Worm (Caenorhabditis elegans) whole organism, mixed stage, embryonic: ENCODE measurements around the gene panl-3.
A peak's percentile ranks its signal among the peaks of the same experiment; 100 is the strongest.

ENCODE experiments used
- M03D4.4 ChIP-seq: sonication (generic microtip); optimal IDR thresholded peaks from 2 replicates; lab custom pipeline; 2017; ENCODE audit warnings: mild to moderate bottlenecking, missing genetic modification characterization, missing compliant biosample characterization
- bed-3 ChIP-seq: fragments of 200-800 bp; sonication (Bioruptor generic); optimal IDR thresholded peaks from 3 replicates; lab custom pipeline; 2018; ENCODE audit warnings: mild to moderate bottlenecking, missing genetic modification characterization, moderate library complexity, missing compliant biosample characterization
- blmp-1 ChIP-seq: fragments of 150-350 bp; optimal IDR thresholded peaks from 2 replicates; lab custom pipeline; 2014; ENCODE audit warnings: missing biosample characterization, missing genetic modification characterization
- ceh-39 ChIP-seq: fragments of 150-350 bp; optimal IDR thresholded peaks from 2 replicates; lab custom pipeline; 2014; ENCODE audit warnings: missing biosample characterization, missing genetic modification characterization
- ceh-43 ChIP-seq: fragments of 200-800 bp; sonication (Bioruptor generic); optimal IDR thresholded peaks from 2 replicates; lab custom pipeline; 2018; ENCODE audit warnings: mild to moderate bottlenecking, missing genetic modification characterization, moderate library complexity, missing compliant biosample characterization
- ceh-83 ChIP-seq: fragments of 200-800 bp; sonication (Bioruptor generic); optimal IDR thresholded peaks from 2 replicates; lab custom pipeline; 2018; ENCODE audit warnings: mild to moderate bottlenecking, missing genetic modification characterization, missing compliant biosample characterization
- ces-1 ChIP-seq: fragments of 150-350 bp; optimal IDR thresholded peaks from 2 replicates; lab custom pipeline; 2014; ENCODE audit warnings: missing biosample characterization, missing genetic modification reagents, missing genetic modification characterization
- cnd-1 ChIP-seq: fragments of 200-800 bp; sonication (Bioruptor generic); optimal IDR thresholded peaks from 2 replicates; lab custom pipeline; 2018; ENCODE audit warnings: mild to moderate bottlenecking, missing genetic modification characterization, missing compliant biosample characterization
- drap-1 ChIP-seq: fragments of 200-800 bp; sonication (Bioruptor generic); optimal IDR thresholded peaks from 3 replicates; lab custom pipeline; 2018; ENCODE audit warnings: mild to moderate bottlenecking, missing genetic modification characterization, missing compliant biosample characterization
- elt-1 ChIP-seq: sonication (generic microtip); optimal IDR thresholded peaks from 2 replicates; lab custom pipeline; 2017; ENCODE audit warnings: missing genetic modification characterization, mild to moderate bottlenecking, missing compliant biosample characterization, antibody characterized with exemption, moderate library complexity, borderline replicate concordance; ENCODE audit not compliant: insufficient read depth
- elt-3 ChIP-seq: fragments of 150-350 bp; optimal IDR thresholded peaks from 2 replicates; lab custom pipeline; 2014; ENCODE audit warnings: missing biosample characterization, missing genetic modification characterization
- flh-1 ChIP-seq: fragments of 200-800 bp; sonication (Bioruptor generic); optimal IDR thresholded peaks from 2 replicates; lab custom pipeline; 2018; ENCODE audit warnings: mild to moderate bottlenecking, missing genetic modification characterization, moderate library complexity, missing compliant biosample characterization
- ham-2 ChIP-seq: fragments of 200-800 bp; sonication (Bioruptor generic); optimal IDR thresholded peaks from 2 replicates; lab custom pipeline; 2018; ENCODE audit warnings: mild to moderate bottlenecking, missing genetic modification characterization, missing compliant biosample characterization
- hlh-1 ChIP-seq: fragments of 150-350 bp; optimal IDR thresholded peaks from 2 replicates; lab custom pipeline; 2014; ENCODE audit warnings: missing biosample characterization, missing genetic modification reagents, missing genetic modification characterization
- lin-13 ChIP-seq: fragments of 150-350 bp; optimal IDR thresholded peaks from 2 replicates; lab custom pipeline; 2014; ENCODE audit warnings: missing biosample characterization, missing genetic modification characterization
- lin-32 ChIP-seq: fragments of 200-800 bp; sonication (Bioruptor generic); optimal IDR thresholded peaks from 2 replicates; lab custom pipeline; 2018; ENCODE audit warnings: mild to moderate bottlenecking, missing genetic modification characterization, missing compliant biosample characterization
- lsy-2 ChIP-seq: fragments of 150-350 bp; optimal IDR thresholded peaks from 2 replicates; lab custom pipeline; 2014; ENCODE audit warnings: missing biosample characterization, missing genetic modification characterization
- mab-5 ChIP-seq: fragments of 150-350 bp; optimal IDR thresholded peaks from 2 replicates; lab custom pipeline; 2014; ENCODE audit warnings: missing biosample characterization, missing genetic modification characterization
- mep-1 ChIP-seq: fragments of 150-350 bp; optimal IDR thresholded peaks from 2 replicates; lab custom pipeline; 2017; ENCODE audit warnings: missing biosample characterization, missing genetic modification reagents, missing genetic modification characterization, inconsistent platforms
- mls-2 ChIP-seq: sonication (generic microtip); optimal IDR thresholded peaks from 2 replicates; lab custom pipeline; 2016; ENCODE audit warnings: mild to moderate bottlenecking, missing genetic modification characterization, moderate library complexity, missing compliant biosample characterization
- nhr-2 ChIP-seq: fragments of 150-350 bp; optimal IDR thresholded peaks from 2 replicates; lab custom pipeline; 2014; ENCODE audit warnings: missing biosample characterization, missing genetic modification characterization
- nhr-237 ChIP-seq: fragments of 150-350 bp; optimal IDR thresholded peaks from 2 replicates; lab custom pipeline; 2014; ENCODE audit warnings: missing biosample characterization, missing genetic modification characterization
- nhr-76 ChIP-seq: sonication (generic microtip); optimal IDR thresholded peaks from 2 replicates; lab custom pipeline; 2017; ENCODE audit warnings: missing biosample characterization, missing genetic modification characterization
- pha-4 ChIP-seq: fragments of 150-350 bp; optimal IDR thresholded peaks from 2 replicates; lab custom pipeline; 2018; ENCODE audit warnings: missing biosample characterization, missing genetic modification reagents, missing genetic modification characterization
- snpc-4 ChIP-seq: fragments of 150-350 bp; optimal IDR thresholded peaks from 2 replicates; lab custom pipeline; 2014; ENCODE audit warnings: missing biosample characterization, missing genetic modification characterization
- tbx-8 ChIP-seq: fragments of 200-800 bp; sonication (Bioruptor generic); optimal IDR thresholded peaks from 2 replicates; lab custom pipeline; 2018; ENCODE audit warnings: mild to moderate bottlenecking, missing genetic modification characterization, moderate library complexity, missing compliant biosample characterization
- unc-120 ChIP-seq: sonication (generic microtip); optimal IDR thresholded peaks from 2 replicates; lab custom pipeline; 2017; ENCODE audit warnings: missing genetic modification characterization, missing compliant biosample characterization; ENCODE audit not compliant: poor library complexity, severe bottlenecking
- unc-39 ChIP-seq: fragments of 150-350 bp; optimal IDR thresholded peaks from 2 replicates; lab custom pipeline; 2014; ENCODE audit warnings: missing biosample characterization, missing genetic modification characterization
- unc-62 ChIP-seq: fragments of 150-350 bp; optimal IDR thresholded peaks from 2 replicates; lab custom pipeline; 2014; ENCODE audit warnings: missing biosample characterization, missing genetic modification reagents, missing genetic modification characterization
- zip-8 ChIP-seq: fragments of 150-350 bp; optimal IDR thresholded peaks from 2 replicates; lab custom pipeline; 2014; ENCODE audit warnings: missing biosample characterization, missing genetic modification characterization

Gene panl-3

ce11 chrIII:9832569-9832968 lies 13.7 kb downstream of the panl-3 start:
- TF ChIP-seq blmp-1 (tag; lab: Kevin White, UChicago) (no peak), drap-1 (GFP tag; lab: Kevin White, UChicago) (no peak), nhr-76 (tag; lab: Kevin White, UChicago) (no peak), bed-3 (no peak), unc-120 (no peak), lin-32 (GFP tag; lab: Kevin White, UChicago) (no peak), lin-13 (tag; lab: Kevin White, UChicago) (no peak), pha-4 (tag; lab: Kevin White, UChicago) (no peak), mep-1 (tag; lab: Kevin White, UChicago) (no peak), elt-1 (tag; lab: Kevin White, UChicago) (no peak), ceh-39 (tag; lab: Kevin White, UChicago) (no peak)

- TF ChIP-seq drap-1 (GFP tag; lab: Kevin White, UChicago) (no peak), ham-2 (GFP tag; lab: Kevin White, UChicago) (no peak), mep-1 (tag; lab: Kevin White, UChicago) (no peak), mls-2 (tag; lab: Kevin White, UChicago) (no peak), lin-13 (tag; lab: Kevin White, UChicago) (no peak), blmp-1 (tag; lab: Kevin White, UChicago) (no peak), mab-5 (tag; lab: Kevin White, UChicago) (no peak), lsy-2 (tag; lab: Kevin White, UChicago) (no peak)
These were observed 16.0 kb downstream of the panl-3 start, which contains the start of gene K11H3.8 for ce11 chrIII:9834888-9835287. K11H3.8 (plus strand) TSS chrIII:9835188.

- no peak for TF ChIP-seq tbx-8 (GFP tag; lab: Kevin White, UChicago)
- TF ChIP-seq pha-4 (tag; lab: Kevin White, UChicago), result no peak
- TF ChIP-seq unc-62 (GFP tag; lab: Kevin White, UChicago), result no peak
- TF ChIP-seq elt-3 (tag; lab: Kevin White, UChicago), result no peak
These were observed 24.9 kb downstream of the panl-3 start, which contains the start of gene K11H3.5 for ce11 chrIII:9843715-9844114. K11H3.5 (plus strand) TSS chrIII:9843768.

- TF ChIP-seq unc-39 (no peak), mls-2 (tag; lab: Kevin White, UChicago) (no peak), ceh-43 (GFP tag; lab: Kevin White, UChicago) (no peak), mab-5 (tag; lab: Kevin White, UChicago) (no peak), tbx-8 (GFP tag; lab: Kevin White, UChicago) (no peak), lsy-2 (tag; lab: Kevin White, UChicago) (no peak), snpc-4 (tag; lab: Kevin White, UChicago) (no peak), nhr-237 (tag; lab: Kevin White, UChicago) (no peak), blmp-1 (tag; lab: Kevin White, UChicago) (no peak), elt-1 (tag; lab: Kevin White, UChicago) (no peak), nhr-2 (tag; lab: Kevin White, UChicago) (no peak), drap-1 (GFP tag; lab: Kevin White, UChicago) (no peak), flh-1 (GFP tag; lab: Kevin White, UChicago) (no peak), M03D4.4 (tag; lab: Kevin White, UChicago) (no peak)
These were observed 27.2 kb downstream of the panl-3 start, which contains the start of gene K11H3.2 for ce11 chrIII:9846093-9846492. K11H3.2 (plus strand) TSS chrIII:9846393.

ce11 chrIII:9848083-9848482 lies 29.2 kb downstream of the panl-3 start, which contains the start of gene mrpl-36:
mrpl-36 (minus strand) TSS chrIII:9848116.
- peak; percentile 28 for TF ChIP-seq lsy-2 (tag; lab: Kevin White, UChicago)
- TF ChIP-seq mep-1 (tag; lab: Kevin White, UChicago), result peak; percentile 14
- TF ChIP-seq zip-8 (tag; lab: Kevin White, UChicago), result no peak
- TF ChIP-seq lin-13 (tag; lab: Kevin White, UChicago), result no peak
- TF ChIP-seq ceh-43 (GFP tag; lab: Kevin White, UChicago), result no peak
- no peak for TF ChIP-seq unc-120
- no peak for TF ChIP-seq elt-3 (tag; lab: Kevin White, UChicago)
- peak; percentile 13 for TF ChIP-seq ces-1 (GFP tag; lab: Kevin White, UChicago)

- TF ChIP-seq unc-39 (no peak), cnd-1 (no peak), snpc-4 (tag; lab: Kevin White, UChicago) (no peak), flh-1 (GFP tag; lab: Kevin White, UChicago) (no peak), bed-3 (no peak), M03D4.4 (tag; lab: Kevin White, UChicago) (no peak), nhr-2 (tag; lab: Kevin White, UChicago) (no peak), tbx-8 (GFP tag; lab: Kevin White, UChicago) (no peak), mep-1 (tag; lab: Kevin White, UChicago) (no peak), hlh-1 (tag; lab: Kevin White, UChicago) (no peak), nhr-237 (tag; lab: Kevin White, UChicago) (no peak), mls-2 (tag; lab: Kevin White, UChicago) (no peak), ceh-83 (no peak), elt-1 (tag; lab: Kevin White, UChicago) (no peak), ceh-43 (GFP tag; lab: Kevin White, UChicago) (no peak)
These were observed 29.7 kb downstream of the panl-3 start for ce11 chrIII:9848603-9849002.
